Fruit fly (Drosophila melanogaster) whole organism, embryonic: ENCODE results near the gene CG18598.

ENCODE experiments used
- B-H2 ChIP-seq: fragments of 200-800 bp; sonication (Bioruptor generic); optimal IDR thresholded peaks from 2 replicates; lab custom pipeline; 2018; ENCODE audit warnings: missing biosample characterization, mild to moderate bottlenecking, missing genetic modification characterization
- Bdp1 ChIP-seq: fragments of 200-800 bp; sonication (Bioruptor generic); optimal IDR thresholded peaks from 3 replicates; lab custom pipeline; 2016; ENCODE audit warnings: missing biosample characterization, missing genetic modification characterization
- BtbVII ChIP-seq: fragments of 200-800 bp; sonication (Bioruptor generic); optimal IDR thresholded peaks from 3 replicates; lab custom pipeline; 2017; ENCODE audit warnings: missing biosample characterization, mild to moderate bottlenecking, missing genetic modification characterization
- CG10267 ChIP-seq: fragments of 200-800 bp; sonication (Bioruptor generic); optimal IDR thresholded peaks from 2 replicates; lab custom pipeline; 2018; ENCODE audit warnings: missing biosample characterization, mild to moderate bottlenecking, missing genetic modification characterization, moderate library complexity
- CG10654 ChIP-seq: fragments of 200-800 bp; sonication (Bioruptor generic); optimal IDR thresholded peaks from 2 replicates; lab custom pipeline; 2016; ENCODE audit warnings: missing biosample characterization, missing genetic modification characterization
- CG1832 ChIP-seq: fragments of 200-800 bp; sonication (Bioruptor generic); optimal IDR thresholded peaks from 2 replicates; lab custom pipeline; 2017; ENCODE audit warnings: missing biosample characterization, mild to moderate bottlenecking, missing genetic modification characterization, inconsistent platforms
- CG3407 ChIP-seq: fragments of 200-800 bp; sonication (Bioruptor generic); optimal IDR thresholded peaks from 2 replicates; lab custom pipeline; 2018; ENCODE audit warnings: missing biosample characterization, mild to moderate bottlenecking, missing genetic modification characterization
- CG3847 ChIP-seq: fragments of 200-800 bp; sonication (Bioruptor generic); IDR thresholded peaks from 2 replicates; pipeline ENCODE4 v1.3.6; 2022; ENCODE audit warnings: missing biosample characterization, missing genetic modification characterization
- CG8944 ChIP-seq: fragments of 200-800 bp; sonication (Bioruptor generic); optimal IDR thresholded peaks from 3 replicates; lab custom pipeline; 2016; ENCODE audit warnings: missing biosample characterization, missing genetic modification characterization
- CG9609 ChIP-seq: fragments of 200-800 bp; sonication (Bioruptor generic); optimal IDR thresholded peaks from 3 replicates; lab custom pipeline; 2016; ENCODE audit warnings: missing biosample characterization, missing genetic modification characterization
- CoRest ChIP-seq: fragments of 200-800 bp; sonication (Bioruptor generic); optimal IDR thresholded peaks from 3 replicates; lab custom pipeline; 2018; ENCODE audit warnings: missing biosample characterization, mild to moderate bottlenecking, missing genetic modification characterization, moderate library complexity
- E2f1 ChIP-seq: fragments of 200-800 bp; sonication (Bioruptor generic); IDR thresholded peaks from 2 replicates; pipeline ENCODE4 v1.3.6; 2022; ENCODE audit warnings: missing biosample characterization, missing genetic modification characterization
- Fer1 ChIP-seq: fragments of 200-800 bp; sonication (Bioruptor generic); optimal IDR thresholded peaks from 2 replicates; lab custom pipeline; 2017; ENCODE audit warnings: missing biosample characterization, mild to moderate bottlenecking, missing genetic modification characterization
- Mad ChIP-seq: fragments of 200-800 bp; sonication (Bioruptor generic); optimal IDR thresholded peaks from 2 replicates; lab custom pipeline; 2016; ENCODE audit warnings: missing biosample characterization, missing genetic modification characterization
- Mes4 ChIP-seq: fragments of 200-800 bp; sonication (Bioruptor generic); optimal IDR thresholded peaks from 2 replicates; lab custom pipeline; 2016; ENCODE audit warnings: missing biosample characterization, missing genetic modification characterization
- Optix ChIP-seq: fragments of 200-800 bp; sonication (Bioruptor generic); IDR thresholded peaks from 3 replicates; pipeline ENCODE4 v1.3.6; 2022; ENCODE audit warnings: missing biosample characterization, missing genetic modification characterization
- Rfx ChIP-seq: fragments of 200-800 bp; sonication (Bioruptor generic); IDR thresholded peaks from 2 replicates; pipeline ENCODE4 v1.3.6; 2022; ENCODE audit warnings: missing biosample characterization, missing genetic modification characterization
- Taf1 ChIP-seq: fragments of 200-800 bp; sonication (Bioruptor generic); IDR thresholded peaks from 2 replicates; pipeline ENCODE4 v1.3.6; 2022; ENCODE audit warnings: missing biosample characterization, missing genetic modification characterization
- abd-A ChIP-seq: fragments of 200-800 bp; sonication (Bioruptor generic); optimal IDR thresholded peaks from 3 replicates; lab custom pipeline; 2019; ENCODE audit warnings: missing biosample characterization, mild to moderate bottlenecking, missing genetic modification characterization, moderate library complexity
- amos ChIP-seq: fragments of 200-800 bp; sonication (Bioruptor generic); IDR thresholded peaks from 2 replicates; pipeline ENCODE4 v1.3.6; 2022; ENCODE audit warnings: missing biosample characterization, missing genetic modification characterization; ENCODE audit not compliant: partially characterized antibody
- ap ChIP-seq: fragments of 200-800 bp; sonication (Bioruptor generic); IDR thresholded peaks from 2 replicates; pipeline ENCODE4 v1.3.6; 2022; ENCODE audit warnings: missing biosample characterization, missing genetic modification characterization
- ash1 ChIP-seq: fragments of 200-800 bp; sonication (Bioruptor generic); optimal IDR thresholded peaks from 2 replicates; lab custom pipeline; 2018; ENCODE audit warnings: missing biosample characterization, mild to moderate bottlenecking, missing genetic modification characterization
- bbx ChIP-seq: fragments of 200-800 bp; sonication (Bioruptor generic); IDR thresholded peaks from 2 replicates; pipeline ENCODE4 v1.3.6; 2022; ENCODE audit warnings: missing biosample characterization, missing genetic modification characterization; ENCODE audit not compliant: partially characterized antibody
- bcd ChIP-seq: fragments of 200-800 bp; sonication (Bioruptor generic); optimal IDR thresholded peaks from 2 replicates; lab custom pipeline; 2017; ENCODE audit warnings: missing biosample characterization, mild to moderate bottlenecking, missing genetic modification characterization
- bigmax ChIP-seq: fragments of 200-800 bp; sonication (Bioruptor generic); optimal IDR thresholded peaks from 2 replicates; lab custom pipeline; 2018; ENCODE audit warnings: missing biosample characterization, mild to moderate bottlenecking, missing genetic modification characterization
- cwo ChIP-seq: fragments of 200-800 bp; sonication (Bioruptor generic); optimal IDR thresholded peaks from 3 replicates; lab custom pipeline; 2017; ENCODE audit warnings: missing biosample characterization, missing genetic modification characterization, mild to moderate bottlenecking, moderate library complexity, missing genetic modification reagents
- ind ChIP-seq: fragments of 200-800 bp; sonication (Bioruptor generic); optimal IDR thresholded peaks from 3 replicates; lab custom pipeline; 2016; ENCODE audit warnings: missing biosample characterization, missing genetic modification characterization
- nmo ChIP-seq: fragments of 200-800 bp; sonication (Bioruptor generic); optimal IDR thresholded peaks from 2 replicates; lab custom pipeline; 2018; ENCODE audit warnings: missing biosample characterization, mild to moderate bottlenecking, missing genetic modification characterization, moderate library complexity
- oc ChIP-seq: fragments of 200-800 bp; sonication (Bioruptor generic); optimal IDR thresholded peaks from 2 replicates; lab custom pipeline; 2018; ENCODE audit warnings: missing biosample characterization, mild to moderate bottlenecking, missing genetic modification characterization, moderate library complexity
- org-1 ChIP-seq: fragments of 200-800 bp; sonication (Bioruptor generic); optimal IDR thresholded peaks from 2 replicates; lab custom pipeline; 2017; ENCODE audit warnings: missing biosample characterization, missing genetic modification characterization
- psq ChIP-seq: fragments of 200-800 bp; sonication (Bioruptor generic); optimal IDR thresholded peaks from 2 replicates; lab custom pipeline; 2017; ENCODE audit warnings: missing biosample characterization, missing genetic modification characterization
- pzg ChIP-seq: fragments of 200-800 bp; sonication (Bioruptor generic); optimal IDR thresholded peaks from 3 replicates; lab custom pipeline; 2018; ENCODE audit warnings: missing biosample characterization, mild to moderate bottlenecking, missing genetic modification characterization, moderate library complexity
- sc ChIP-seq, 3 experiments: fragments of >200 bp in 2 of 3; fragments of 200-800 bp in 1 of 3; sonication (Bioruptor generic) in 1 of 3; optimal IDR thresholded peaks; 2 replicates in 2 of 3; 3 replicates in 1 of 3; lab custom pipeline; 2017; ENCODE audit warnings: mild to moderate bottlenecking in 1 of 3, missing biosample characterization in 1 of 3, missing genetic modification characterization in 1 of 3, missing genetic modification reagents in 1 of 3
- sim ChIP-seq: fragments of 200-800 bp; sonication (Bioruptor generic); IDR thresholded peaks from 2 replicates; pipeline ENCODE4 v1.3.6; 2022; ENCODE audit warnings: missing biosample characterization, missing genetic modification characterization
- sisA ChIP-seq: fragments of 200-800 bp; sonication (Bioruptor generic); IDR thresholded peaks from 2 replicates; pipeline ENCODE4 v1.3.6; 2022; ENCODE audit warnings: missing biosample characterization, missing genetic modification characterization
- slbo ChIP-seq: fragments of 200-800 bp; sonication (Bioruptor generic); IDR thresholded peaks from 2 replicates; pipeline ENCODE4 v1.3.6; 2022; ENCODE audit warnings: missing biosample characterization, missing genetic modification characterization
- stwl ChIP-seq: fragments of 200-800 bp; sonication (Bioruptor generic); optimal IDR thresholded peaks from 3 replicates; lab custom pipeline; 2018; ENCODE audit warnings: missing biosample characterization, mild to moderate bottlenecking, missing genetic modification characterization, moderate library complexity
- unc-4 ChIP-seq: fragments of 200-800 bp; sonication (Bioruptor generic); IDR thresholded peaks from 2 replicates; pipeline ENCODE4 v1.3.6; 2022; ENCODE audit warnings: missing biosample characterization, missing genetic modification characterization; ENCODE audit not compliant: partially characterized antibody
- wek ChIP-seq: fragments of 200-800 bp; sonication (Bioruptor generic); optimal IDR thresholded peaks from 3 replicates; lab custom pipeline; 2018; ENCODE audit warnings: missing biosample characterization, mild to moderate bottlenecking, missing genetic modification characterization, moderate library complexity
- wor ChIP-seq: fragments of 200-800 bp; sonication (Bioruptor generic); IDR thresholded peaks from 2 replicates; pipeline ENCODE4 v1.3.6; 2022; ENCODE audit warnings: missing biosample characterization, missing genetic modification characterization

CG18598 gene

DNA sequence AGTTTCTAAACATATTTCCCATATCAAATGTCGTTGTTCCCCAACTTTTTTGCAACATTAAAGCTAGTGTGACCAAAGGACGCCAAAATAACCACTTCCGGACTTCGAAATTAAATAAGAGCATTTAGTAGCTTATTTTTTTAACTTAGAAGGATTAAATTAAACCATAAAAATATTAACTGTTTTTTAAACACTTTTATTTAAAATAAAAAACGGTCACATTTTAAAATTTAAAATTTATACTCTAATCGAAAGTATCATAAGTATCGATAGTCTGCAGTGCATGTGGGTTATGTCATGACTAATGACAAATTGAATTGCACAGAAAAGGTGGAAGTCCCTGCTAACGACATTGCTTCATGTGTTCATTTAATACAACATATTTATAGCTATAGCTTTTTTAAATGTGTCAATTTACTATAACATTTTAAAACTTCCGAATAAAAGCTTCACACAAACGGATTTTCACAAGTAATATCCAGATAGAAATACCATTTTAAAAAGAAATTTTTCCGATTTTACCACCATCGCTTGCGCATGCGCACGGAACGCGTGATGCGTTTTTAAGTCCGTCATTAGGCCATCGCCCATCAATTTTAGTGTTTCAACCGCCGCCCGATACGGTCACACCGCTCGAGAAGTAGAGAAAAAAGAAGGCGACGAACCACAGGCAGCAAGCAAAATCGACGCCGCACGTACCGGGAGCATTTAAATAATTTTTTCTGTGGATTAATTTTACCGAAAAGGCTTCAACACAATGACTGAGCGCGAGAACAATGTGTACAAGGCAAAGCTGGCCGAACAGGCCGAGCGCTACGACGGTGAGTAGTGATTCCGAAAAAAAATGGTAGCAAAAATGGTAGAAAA lies 8.6 kb upstream of the CG18598 start, which contains the start of the genes CG7156 and 14-3-3epsilon (continued):
- TF ChIP-seq CG8944 (GFP tag; lab: Kevin White, UChicago) (no peak), Taf1 (GFP tag; lab: Robert Waterston, UW) (no peak), CG3407 (GFP tag; lab: Kevin White, UChicago) (no peak), CG1832 (GFP tag; lab: Kevin White, UChicago) (no peak), CG9609 (GFP tag; lab: Kevin White, UChicago) (no peak), Rfx (GFP tag; lab: Robert Waterston, UW) (peak; percentile 38), psq (GFP tag; lab: Kevin White, UChicago) (no peak), abd-A (tag; lab: Kevin White, UChicago) (no peak), E2f1 (GFP tag; lab: Robert Waterston, UW) (0 out of 2 replicates have a peak, but pooled peaks have one; percentile 45), B-H2 (GFP tag; lab: Kevin White, UChicago) (no peak), stwl (peak; percentile 12), ind (GFP tag; lab: Kevin White, UChicago) (peak; percentile 32), Mad (peak; percentile 23), bcd (peak; percentile 20), ap (GFP tag; lab: Robert Waterston, UW) (peak; percentile 41; the same call in 1 of the 2 replicates), CG10267 (tag; lab: Kevin White, UChicago) (peak; percentile 75), CoRest (tag; lab: Kevin White, UChicago) (peak; percentile 66), amos (GFP tag; lab: Robert Waterston, UW) (peak; percentile 64), org-1 (GFP tag; lab: Kevin White, UChicago) (no peak), sc (optimal IDR thresholded peaks at IDR 0.05; lab: Kevin White, UChicago) (no peak), sc (GFP tag; optimal IDR thresholded peaks at IDR 0.05; lab: Kevin White, UChicago) (no peak), unc-4 (GFP tag; lab: Robert Waterston, UW) (peak; percentile 45; the same call in 1 of the 2 replicates), Fer1 (GFP tag; lab: Kevin White, UChicago) (peak; percentile 44), oc (tag; lab: Kevin White, UChicago) (peak; percentile 8), Optix (GFP tag; lab: Robert Waterston, UW) (no peak), wor (no peak), wek (GFP tag; lab: Kevin White, UChicago) (peak; percentile 38), bbx (GFP tag; lab: Robert Waterston, UW) (peak; percentile 49), bigmax (GFP tag; lab: Kevin White, UChicago) (no peak), ash1 (GFP tag; lab: Kevin White, UChicago) (no peak), CG3847 (GFP tag; lab: Robert Waterston, UW) (no peak), slbo (GFP tag; lab: Robert Waterston, UW) (peak; percentile 65), nmo (GFP tag; lab: Kevin White, UChicago) (peak; percentile 76), sim (GFP tag; lab: Robert Waterston, UW) (0 out of 2 replicates have a peak, but pooled peaks have one; percentile 23), CG10654 (GFP tag; lab: Kevin White, UChicago) (peak; percentile 30), BtbVII (peak; percentile 25), cwo (GFP tag; lab: Kevin White, UChicago) (no peak), pzg (GFP tag; lab: Kevin White, UChicago) (peak; percentile 70), sisA (GFP tag; lab: Robert Waterston, UW) (no peak), Mes4 (peak; percentile 14), Bdp1 (no peak)
